Worm (Caenorhabditis elegans): ENCODE results near the gene C02G6.3.

C02G6.3 gene

DNA sequence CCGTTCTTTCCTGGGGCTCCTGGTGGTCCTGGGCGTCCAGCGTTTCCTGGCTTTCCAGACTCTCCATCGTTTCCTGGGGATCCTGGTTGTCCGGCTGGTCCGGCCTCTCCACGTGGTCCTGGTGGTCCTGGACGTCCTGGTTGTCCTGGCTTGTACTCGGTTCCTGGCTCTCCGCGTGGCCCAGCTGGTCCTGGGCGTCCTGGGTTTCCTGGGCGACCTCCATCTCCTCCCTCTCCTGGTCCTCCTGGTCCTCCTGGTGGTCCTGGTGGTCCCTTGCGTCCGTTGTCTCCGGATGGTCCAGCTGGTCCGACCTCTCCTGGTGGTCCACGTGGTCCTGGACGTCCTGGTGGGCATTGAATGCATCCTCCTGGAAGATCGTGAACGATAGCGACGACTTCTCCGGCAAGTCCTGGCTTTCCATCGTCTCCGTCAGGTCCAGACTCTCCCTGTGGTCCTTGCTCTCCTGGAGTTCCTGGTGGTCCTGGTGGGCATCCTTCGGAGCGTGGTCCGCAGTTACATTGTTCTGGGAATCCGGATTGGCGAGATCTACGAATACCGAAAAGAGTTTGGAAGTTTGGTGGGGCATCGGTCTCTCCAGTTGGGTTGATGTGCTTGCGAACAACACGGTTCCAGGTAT is 44.1 kb upstream of the C02G6.3 start:
- TF ChIP-seq B0035.1 (tag; optimal IDR thresholded peaks at IDR 0.05) (no peak), sdz-38 (tag; optimal IDR thresholded peaks at IDR 0.05) (no peak), akir-1 (GFP tag; optimal IDR thresholded peaks at IDR 0.05) (no peak), K11D2.4 (GFP tag; IDR thresholded peaks at IDR 0.05) (0 out of 2 replicates have a peak, but pooled peaks have one; percentile 15), Y56A3A.18 (GFP tag; IDR thresholded peaks at IDR 0.05) (peak; percentile 10; the same call in 1 of the 2 replicates), mxl-1 (tag; optimal IDR thresholded peaks at IDR 0.05) (no peak), madf-3 (GFP tag; IDR thresholded peaks at IDR 0.05) (no peak), lin-35 (GFP tag; optimal IDR thresholded peaks at IDR 0.05) (no peak), hmg-1.2 (GFP tag; IDR thresholded peaks at IDR 0.05) (no peak), nhr-179 (tag; optimal IDR thresholded peaks at IDR 0.05) (no peak), F55B11.4 (tag; optimal IDR thresholded peaks at IDR 0.05; ENCODE audit: borderline replicate concordance, insufficient read depth) (no peak), efl-1 (GFP tag; optimal IDR thresholded peaks at IDR 0.05) (no peak), aptf-3 (GFP tag; IDR thresholded peaks at IDR 0.05) (no peak), madf-10 (tag; optimal IDR thresholded peaks at IDR 0.05) (no peak), tbp1 (GFP tag; optimal IDR thresholded peaks at IDR 0.05) (no peak), gei-17 (GFP tag; optimal IDR thresholded peaks at IDR 0.05) (no peak), cebp-2 (GFP tag; IDR thresholded peaks at IDR 0.05) (no peak), lin-54 (GFP tag; optimal IDR thresholded peaks at IDR 0.05) (peak; percentile 20), F23B12.7 (tag; optimal IDR thresholded peaks at IDR 0.05; ENCODE audit: insufficient read depth) (no peak), T26A5.8 (tag; optimal IDR thresholded peaks at IDR 0.05) (no peak), B0336.3 (GFP tag; IDR thresholded peaks at IDR 0.05) (peak; percentile 65; the same call in 1 of the 2 replicates), nhr-80 (tag; optimal IDR thresholded peaks at IDR 0.05) (no peak), K12H6.12 (tag; optimal IDR thresholded peaks at IDR 0.05) (no peak), sptf-2 (GFP tag; optimal IDR thresholded peaks at IDR 0.05) (no peak), lin-26 (GFP tag; IDR thresholded peaks at IDR 0.05) (peak; percentile 77), Y53G8AR.9 (GFP tag; conservative IDR thresholded peaks at IDR 0.05) (peak; percentile 32; the same call in 1 of the 2 replicates), snpc-1.1 (tag; optimal IDR thresholded peaks at IDR 0.05; ENCODE audit: insufficient read depth) (no peak), dox-1 (GFP tag; IDR thresholded peaks at IDR 0.05) (no peak), madf-8 (GFP tag; conservative IDR thresholded peaks at IDR 0.05) (no peak), lin-40 (tag; optimal IDR thresholded peaks at IDR 0.05) (peak; percentile 70), athp-1 (tag; optimal IDR thresholded peaks at IDR 0.05) (no peak), lag-1 (GFP tag; IDR thresholded peaks at IDR 0.05) (no peak), Y95B8A.8 (GFP tag; IDR thresholded peaks at IDR 0.05) (no peak), Y79H2A.3 (GFP tag; conservative IDR thresholded peaks at IDR 0.05) (no peak), hrde-1 (tag; optimal IDR thresholded peaks at IDR 0.05; ENCODE audit: borderline replicate concordance) (no peak), pha-4 (tag; optimal IDR thresholded peaks at IDR 0.05) (no peak), mcd-1 (GFP tag; IDR thresholded peaks at IDR 0.05) (peak; percentile 47), Y67H2A.10 (GFP tag; conservative IDR thresholded peaks at IDR 0.05) (no peak), hlh-26 (GFP tag; conservative IDR thresholded peaks at IDR 0.05) (no peak), rcor-1 (GFP tag; IDR thresholded peaks at IDR 0.05) (no peak), dpl-1 (GFP tag; optimal IDR thresholded peaks at IDR 0.05) (no peak), ztf-26 (tag; optimal IDR thresholded peaks at IDR 0.05) (peak; percentile 94), ztf-28 (GFP tag; IDR thresholded peaks at IDR 0.05) (no peak), die-1 (tag; optimal IDR thresholded peaks at IDR 0.05) (peak; percentile 4), lir-1 (GFP tag; conservative IDR thresholded peaks at IDR 0.05) (no peak), C06A6.2 (GFP tag; conservative IDR thresholded peaks at IDR 0.05) (no peak), F52B5.7 (tag; optimal IDR thresholded peaks at IDR 0.05) (no peak), snpc-1.3 (tag; optimal IDR thresholded peaks at IDR 0.05; ENCODE audit: insufficient read depth) (no peak)

Measured in whole organism, young adult.